Fruit fly (Drosophila melanogaster) whole organism, embryonic: ENCODE data around the gene brm.

ENCODE experiments used
- Abd-B ChIP-seq: fragments of 200-800 bp; sonication (Bioruptor generic); optimal IDR thresholded peaks from 2 replicates; lab custom pipeline; 2018; ENCODE audit warnings: missing biosample characterization, mild to moderate bottlenecking, missing genetic modification characterization, moderate library complexity
- Aef1 ChIP-seq: fragments of 200-800 bp; sonication (Bioruptor generic); IDR thresholded peaks from 3 replicates; pipeline ENCODE4 v1.3.6; 2022; ENCODE audit warnings: missing biosample characterization, missing genetic modification characterization
- Atf3 ChIP-seq: fragments of 200-800 bp; sonication (Bioruptor generic); optimal IDR thresholded peaks from 3 replicates; lab custom pipeline; 2016; ENCODE audit warnings: missing biosample characterization, missing genetic modification characterization
- Bgb ChIP-seq: fragments of 200-800 bp; sonication (Bioruptor generic); IDR thresholded peaks from 2 replicates; pipeline ENCODE4 v1.3.6; 2022; ENCODE audit warnings: missing biosample characterization, missing genetic modification characterization; ENCODE audit not compliant: partially characterized antibody
- CG10462 ChIP-seq: fragments of 200-800 bp; sonication (Bioruptor generic); optimal IDR thresholded peaks from 2 replicates; lab custom pipeline; 2016; ENCODE audit warnings: missing biosample characterization, missing genetic modification characterization
- CG11085 ChIP-seq: fragments of 200-800 bp; sonication (Bioruptor generic); IDR thresholded peaks from 2 replicates; pipeline ENCODE4 v1.3.6; 2022; ENCODE audit warnings: missing biosample characterization, missing genetic modification characterization
- CG14710 ChIP-seq: fragments of 200-800 bp; sonication (Bioruptor generic); optimal IDR thresholded peaks from 3 replicates; lab custom pipeline; 2019; ENCODE audit warnings: missing biosample characterization, mild to moderate bottlenecking, missing genetic modification characterization, moderate library complexity
- CG15514 ChIP-seq: fragments of 200-800 bp; sonication (Bioruptor generic); optimal IDR thresholded peaks from 3 replicates; lab custom pipeline; 2017; ENCODE audit warnings: missing biosample characterization, missing genetic modification characterization, mild to moderate bottlenecking, moderate library complexity, missing genetic modification reagents
- CG17328 ChIP-seq: fragments of 200-800 bp; sonication (Bioruptor generic); IDR thresholded peaks from 2 replicates; pipeline ENCODE4 v1.3.6; 2022; ENCODE audit warnings: missing biosample characterization, missing genetic modification characterization
- CG17612 ChIP-seq: fragments of 200-800 bp; sonication (Bioruptor generic); IDR thresholded peaks from 2 replicates; pipeline ENCODE4 v1.3.6; 2022; ENCODE audit warnings: missing biosample characterization, missing genetic modification characterization
- CG2120 ChIP-seq: fragments of 200-800 bp; sonication (Bioruptor generic); optimal IDR thresholded peaks from 3 replicates; lab custom pipeline; 2016; ENCODE audit warnings: missing biosample characterization, missing genetic modification characterization
- CG2678 ChIP-seq: fragments of 200-800 bp; sonication (Bioruptor generic); optimal IDR thresholded peaks from 3 replicates; lab custom pipeline; 2019; ENCODE audit warnings: missing biosample characterization, mild to moderate bottlenecking, missing genetic modification characterization, moderate library complexity
- CG31441 ChIP-seq: fragments of 200-800 bp; sonication (Bioruptor generic); IDR thresholded peaks from 2 replicates; pipeline ENCODE4 v1.3.6; 2022; ENCODE audit warnings: missing biosample characterization, missing genetic modification characterization
- CG3281 ChIP-seq: fragments of 200-800 bp; sonication (Bioruptor generic); optimal IDR thresholded peaks from 3 replicates; lab custom pipeline; 2017; ENCODE audit warnings: missing biosample characterization, mild to moderate bottlenecking, missing genetic modification characterization
- CG4282 ChIP-seq: fragments of 200-800 bp; sonication (Bioruptor generic); optimal IDR thresholded peaks from 2 replicates; lab custom pipeline; 2016; ENCODE audit warnings: missing biosample characterization, missing genetic modification characterization
- CG4328 ChIP-seq: fragments of 200-800 bp; sonication (Bioruptor generic); optimal IDR thresholded peaks from 3 replicates; lab custom pipeline; 2017; ENCODE audit warnings: missing biosample characterization, missing genetic modification reagents, missing genetic modification characterization
- CG6765 ChIP-seq: fragments of 200-800 bp; sonication (Bioruptor generic); optimal IDR thresholded peaks from 3 replicates; lab custom pipeline; 2017; ENCODE audit warnings: missing biosample characterization, mild to moderate bottlenecking, missing genetic modification characterization
- CG7357 ChIP-seq: fragments of 200-800 bp; sonication (Bioruptor generic); IDR thresholded peaks from 3 replicates; pipeline ENCODE4 v1.3.6; 2022; ENCODE audit warnings: missing biosample characterization, missing genetic modification characterization
- CG7839 ChIP-seq: fragments of 200-800 bp; sonication (Bioruptor generic); optimal IDR thresholded peaks from 3 replicates; lab custom pipeline; 2018; ENCODE audit warnings: missing biosample characterization, mild to moderate bottlenecking, missing genetic modification characterization, moderate library complexity
- CG8281 ChIP-seq: fragments of 200-800 bp; sonication (Bioruptor generic); optimal IDR thresholded peaks from 2 replicates; lab custom pipeline; 2018; ENCODE audit warnings: missing biosample characterization, mild to moderate bottlenecking, missing genetic modification characterization, moderate library complexity
- CG8765 ChIP-seq: fragments of 200-800 bp; sonication (Bioruptor generic); IDR thresholded peaks from 2 replicates; pipeline ENCODE4 v1.3.6; 2022; ENCODE audit warnings: missing biosample characterization, missing genetic modification characterization
- CG9817 ChIP-seq: fragments of 200-800 bp; sonication (Bioruptor generic); optimal IDR thresholded peaks from 2 replicates; lab custom pipeline; 2018; ENCODE audit warnings: missing biosample characterization, mild to moderate bottlenecking, missing genetic modification characterization, moderate library complexity
- Dek ChIP-seq: fragments of 200-800 bp; sonication (Bioruptor generic); optimal IDR thresholded peaks from 3 replicates; lab custom pipeline; 2019; ENCODE audit warnings: missing biosample characterization, mild to moderate bottlenecking, missing genetic modification characterization, moderate library complexity
- Fer1 ChIP-seq: fragments of 200-800 bp; sonication (Bioruptor generic); optimal IDR thresholded peaks from 2 replicates; lab custom pipeline; 2017; ENCODE audit warnings: missing biosample characterization, mild to moderate bottlenecking, missing genetic modification characterization
- HHEX ChIP-seq: fragments of 200-800 bp; sonication (Bioruptor generic); optimal IDR thresholded peaks from 3 replicates; lab custom pipeline; 2017; ENCODE audit warnings: missing biosample characterization, mild to moderate bottlenecking, missing genetic modification characterization, missing genetic modification reagents
- HLH54F ChIP-seq: fragments of 200-800 bp; sonication (Bioruptor generic); optimal IDR thresholded peaks from 3 replicates; lab custom pipeline; 2016; ENCODE audit warnings: missing biosample characterization, missing genetic modification characterization
- Hand ChIP-seq: fragments of 200-800 bp; sonication (Bioruptor generic); optimal IDR thresholded peaks from 2 replicates; lab custom pipeline; 2017; ENCODE audit warnings: mild to moderate bottlenecking, missing biosample characterization, missing genetic modification reagents, missing genetic modification characterization
- Hmr ChIP-seq: fragments of 200-800 bp; sonication (Bioruptor generic); optimal IDR thresholded peaks from 3 replicates; lab custom pipeline; 2017; ENCODE audit warnings: mild to moderate bottlenecking, missing biosample characterization, missing genetic modification reagents, missing genetic modification characterization
- Hsf ChIP-seq: fragments of 200-800 bp; sonication (Bioruptor generic); optimal IDR thresholded peaks from 3 replicates; lab custom pipeline; 2016; ENCODE audit warnings: missing biosample characterization, missing genetic modification characterization
- Nf-YC ChIP-seq: fragments of 200-800 bp; optimal IDR thresholded peaks from 3 replicates; lab custom pipeline; 2019; ENCODE audit warnings: missing biosample characterization, mild to moderate bottlenecking, missing genetic modification characterization, moderate library complexity
- Usf ChIP-seq: fragments of 200-800 bp; sonication (Bioruptor generic); optimal IDR thresholded peaks from 2 replicates; lab custom pipeline; 2017; ENCODE audit warnings: missing genotype, missing biosample characterization, missing genetic modification characterization
- Vsx1 ChIP-seq: fragments of 200-800 bp; sonication (Bioruptor generic); optimal IDR thresholded peaks from 2 replicates; lab custom pipeline; 2017; ENCODE audit warnings: missing biosample characterization, mild to moderate bottlenecking, missing genetic modification characterization, missing genetic modification reagents
- al ChIP-seq: fragments of 200-800 bp; sonication (Bioruptor generic); IDR thresholded peaks from 2 replicates; pipeline ENCODE4 v1.3.6; 2022; ENCODE audit warnings: missing biosample characterization, missing genetic modification characterization
- caup ChIP-seq: fragments of 200-800 bp; sonication (Bioruptor generic); optimal IDR thresholded peaks from 3 replicates; lab custom pipeline; 2017; ENCODE audit warnings: missing biosample characterization, mild to moderate bottlenecking, missing genetic modification characterization, moderate library complexity; ENCODE audit not compliant: severe bottlenecking
- chn ChIP-seq: fragments of 200-800 bp; sonication (Bioruptor generic); optimal IDR thresholded peaks from 2 replicates; lab custom pipeline; 2016; ENCODE audit warnings: missing biosample characterization, missing genetic modification characterization
- corto ChIP-seq: fragments of 200-800 bp; sonication (Bioruptor generic); optimal IDR thresholded peaks from 2 replicates; lab custom pipeline; 2016; ENCODE audit warnings: missing biosample characterization, mild to moderate bottlenecking, missing genetic modification characterization, moderate library complexity
- dysf ChIP-seq: fragments of 200-800 bp; sonication (Bioruptor generic); IDR thresholded peaks from 3 replicates; pipeline ENCODE4 v1.3.6; 2022; ENCODE audit warnings: missing biosample characterization, missing genetic modification characterization
- gsb-n ChIP-seq: fragments of 200-800 bp; sonication (Bioruptor generic); optimal IDR thresholded peaks from 3 replicates; lab custom pipeline; 2018; ENCODE audit warnings: missing biosample characterization, mild to moderate bottlenecking, missing genetic modification characterization
- luna ChIP-seq: fragments of 200-800 bp; sonication (Bioruptor generic); optimal IDR thresholded peaks from 2 replicates; lab custom pipeline; 2016; ENCODE audit warnings: missing biosample characterization, missing genetic modification characterization
- phol ChIP-seq: fragments of 200-800 bp; sonication (Bioruptor generic); optimal IDR thresholded peaks from 3 replicates; lab custom pipeline; 2018; ENCODE audit warnings: missing biosample characterization, mild to moderate bottlenecking, missing genetic modification characterization, moderate library complexity
- row ChIP-seq: fragments of 200-800 bp; sonication (Bioruptor generic); IDR thresholded peaks from 3 replicates; pipeline ENCODE4 v1.3.6; 2022; ENCODE audit warnings: missing biosample characterization, missing genetic modification characterization
- scrt ChIP-seq: fragments of 200-800 bp; sonication (Bioruptor generic); optimal IDR thresholded peaks from 2 replicates; lab custom pipeline; 2018; ENCODE audit warnings: missing biosample characterization, mild to moderate bottlenecking, missing genetic modification characterization, moderate library complexity
- sisA ChIP-seq: fragments of 200-800 bp; sonication (Bioruptor generic); IDR thresholded peaks from 2 replicates; pipeline ENCODE4 v1.3.6; 2022; ENCODE audit warnings: missing biosample characterization, missing genetic modification characterization
- slou ChIP-seq: fragments of 200-800 bp; sonication (Bioruptor generic); optimal IDR thresholded peaks from 3 replicates; lab custom pipeline; 2016; ENCODE audit warnings: missing biosample characterization, missing genetic modification characterization
- sob ChIP-seq: fragments of 200-800 bp; sonication (Bioruptor generic); IDR thresholded peaks from 2 replicates; pipeline ENCODE4 v1.3.6; 2022; ENCODE audit warnings: missing biosample characterization, missing genetic modification characterization
- tio ChIP-seq: fragments of 200-800 bp; sonication (Bioruptor generic); optimal IDR thresholded peaks from 2 replicates; lab custom pipeline; 2017; ENCODE audit warnings: missing biosample characterization, missing genetic modification characterization, inconsistent platforms
- tna ChIP-seq: fragments of 200-800 bp; sonication (Bioruptor generic); IDR thresholded peaks from 2 replicates; pipeline ENCODE4 v1.3.6; 2022; ENCODE audit warnings: missing biosample characterization, missing genetic modification characterization; ENCODE audit not compliant: partially characterized antibody
- trh ChIP-seq: fragments of 200-800 bp; sonication (Bioruptor generic); optimal IDR thresholded peaks from 2 replicates; lab custom pipeline; 2016; ENCODE audit warnings: missing biosample characterization, missing genetic modification characterization
- unpg ChIP-seq: fragments of 200-800 bp; sonication (Bioruptor generic); optimal IDR thresholded peaks from 3 replicates; lab custom pipeline; 2018; ENCODE audit warnings: missing biosample characterization, mild to moderate bottlenecking, missing genetic modification characterization, moderate library complexity

The brm gene

dm6 chr3L:15921043-15921621 lies 61.5 kb downstream of the brm start (continued):
- TF ChIP-seq dysf (GFP tag; lab: Robert Waterston, UW) (peak; percentile 62; the same call in 2 of the 3 replicates), CG3281 (GFP tag; lab: Kevin White, UChicago) (peak; percentile 66), CG11085 (GFP tag; lab: Robert Waterston, UW) (no peak), CG17328 (0 out of 2 replicates have a peak, but pooled peaks have one; percentile 24), Hsf (GFP tag; lab: Kevin White, UChicago) (peak; percentile 38), sisA (GFP tag; lab: Robert Waterston, UW) (0 out of 2 replicates have a peak, but pooled peaks have one; percentile 29), slou (GFP tag; lab: Kevin White, UChicago) (peak; percentile 7), CG17612 (GFP tag; lab: Robert Waterston, UW) (no peak), phol (tag; lab: Kevin White, UChicago) (peak; percentile 29), CG7839 (peak; percentile 67), Usf (GFP tag; lab: Kevin White, UChicago) (no peak), Aef1 (GFP tag; lab: Robert Waterston, UW) (peak; percentile 27; the same call in 1 of the 3 replicates), Hmr (GFP tag; lab: Kevin White, UChicago) (peak; percentile 74), corto (GFP tag; lab: Kevin White, UChicago) (no peak), row (GFP tag; lab: Robert Waterston, UW) (peak; percentile 77), CG8765 (GFP tag; lab: Robert Waterston, UW) (no peak), HHEX (GFP tag; lab: Kevin White, UChicago) (peak; percentile 57), Hand (peak; percentile 75), CG31441 (GFP tag; lab: Robert Waterston, UW) (peak; percentile 48; the same call in 1 of the 2 replicates), al (GFP tag; lab: Robert Waterston, UW) (no peak), CG8281 (tag; lab: Kevin White, UChicago) (peak; percentile 8), Fer1 (GFP tag; lab: Kevin White, UChicago) (peak; percentile 85), CG4282 (GFP tag; lab: Kevin White, UChicago) (no peak), Abd-B (GFP tag; lab: Kevin White, UChicago) (peak; percentile 31), CG6765 (GFP tag; lab: Kevin White, UChicago) (peak; percentile 13), Atf3 (GFP tag; lab: Kevin White, UChicago) (peak; percentile 10), unpg (GFP tag; lab: Kevin White, UChicago) (peak; percentile 41), chn (GFP tag; lab: Kevin White, UChicago) (no peak), caup (GFP tag; lab: Kevin White, UChicago) (peak; percentile 64), luna (GFP tag; lab: Kevin White, UChicago) (peak; percentile 27), CG10462 (no peak), HLH54F (GFP tag; lab: Kevin White, UChicago) (peak; percentile 24), CG7357 (GFP tag; lab: Robert Waterston, UW) (no peak), CG9817 (tag; lab: Kevin White, UChicago) (peak; percentile 20), gsb-n (tag; lab: Kevin White, UChicago) (no peak), Vsx1 (GFP tag; lab: Kevin White, UChicago) (no peak), Dek (tag; lab: Kevin White, UChicago) (peak; percentile 42), CG2120 (GFP tag; lab: Kevin White, UChicago) (peak; percentile 81), CG15514 (peak; percentile 21), tna (GFP tag; lab: Robert Waterston, UW) (no peak), trh (no peak), CG14710 (tag; lab: Kevin White, UChicago) (no peak), Nf-YC (peak; percentile 3), tio (GFP tag; lab: Kevin White, UChicago) (peak; percentile 2), sob (GFP tag; lab: Robert Waterston, UW) (peak; percentile 52; the same call in 1 of the 2 replicates), CG4328 (peak; percentile 51), CG2678 (tag; lab: Kevin White, UChicago) (peak; percentile 81), Bgb (GFP tag; lab: Robert Waterston, UW) (no peak), scrt (GFP tag; lab: Kevin White, UChicago) (peak; percentile 19)
